Fruit fly (Drosophila melanogaster) whole organism, embryonic: ENCODE results near the gene CG5611.

Experiments
- Awh ChIP-seq: fragments of 200-800 bp; sonication (Bioruptor generic); IDR thresholded peaks from 2 replicates; pipeline ENCODE4, ENCODE4 v1.3.6; 2022; ENCODE audit warnings: missing biosample characterization, missing genetic modification characterization
- Bdp1 ChIP-seq: fragments of 200-800 bp; sonication (Bioruptor generic); optimal IDR thresholded peaks from 3 replicates; lab custom pipeline; 2016; ENCODE audit warnings: missing biosample characterization, missing genetic modification characterization
- CG10147 ChIP-seq: fragments of 200-800 bp; sonication (Bioruptor generic); optimal IDR thresholded peaks from 2 replicates; lab custom pipeline; 2019; ENCODE audit warnings: missing biosample characterization, mild to moderate bottlenecking, missing genetic modification characterization, moderate library complexity
- CG10431 ChIP-seq: fragments of 200-800 bp; sonication (Bioruptor generic); optimal IDR thresholded peaks from 3 replicates; lab custom pipeline; 2018; ENCODE audit warnings: missing biosample characterization, mild to moderate bottlenecking, missing genetic modification characterization
- CG10462 ChIP-seq: fragments of 200-800 bp; sonication (Bioruptor generic); optimal IDR thresholded peaks from 2 replicates; lab custom pipeline; 2016; ENCODE audit warnings: missing biosample characterization, missing genetic modification characterization
- CG12299 ChIP-seq: fragments of 200-800 bp; sonication (Bioruptor generic); optimal IDR thresholded peaks from 2 replicates; lab custom pipeline; 2018; ENCODE audit warnings: missing biosample characterization, mild to moderate bottlenecking, missing genetic modification characterization
- CG12769 ChIP-seq: fragments of 200-800 bp; sonication (Bioruptor generic); optimal IDR thresholded peaks from 2 replicates; lab custom pipeline; 2019; ENCODE audit warnings: missing biosample characterization, mild to moderate bottlenecking, missing genetic modification characterization, moderate library complexity
- CG1602 ChIP-seq: fragments of 200-800 bp; sonication (Bioruptor generic); optimal IDR thresholded peaks from 3 replicates; lab custom pipeline; 2016; ENCODE audit warnings: missing biosample characterization, missing genetic modification characterization
- CG1603 ChIP-seq: fragments of 200-800 bp; sonication (Bioruptor generic); optimal IDR thresholded peaks from 2 replicates; lab custom pipeline; 2019; ENCODE audit warnings: missing biosample characterization, mild to moderate bottlenecking, missing genetic modification characterization, moderate library complexity
- CG16813 ChIP-seq: fragments of 200-800 bp; sonication (Bioruptor generic); IDR thresholded peaks from 3 replicates; pipeline ENCODE4 v1.3.6; 2022; ENCODE audit warnings: missing biosample characterization, missing genetic modification characterization; ENCODE audit not compliant: partially characterized antibody
- CG16863 ChIP-seq: fragments of 200-800 bp; sonication (Bioruptor generic); optimal IDR thresholded peaks from 3 replicates; lab custom pipeline; 2016; ENCODE audit warnings: missing biosample characterization, missing genetic modification characterization
- CG17829 ChIP-seq: fragments of 200-800 bp; optimal IDR thresholded peaks from 2 replicates; lab custom pipeline; 2019; ENCODE audit warnings: missing biosample characterization, mild to moderate bottlenecking, missing genetic modification characterization, moderate library complexity
- CG2116 ChIP-seq: fragments of 200-800 bp; sonication (Bioruptor generic); optimal IDR thresholded peaks from 3 replicates; lab custom pipeline; 2018; ENCODE audit warnings: missing biosample characterization, mild to moderate bottlenecking, missing genetic modification characterization
- CG3995 ChIP-seq: fragments of 200-800 bp; sonication (Bioruptor generic); optimal IDR thresholded peaks from 3 replicates; lab custom pipeline; 2016; ENCODE audit warnings: missing biosample characterization, missing genetic modification characterization
- CG4707 ChIP-seq: fragments of 200-800 bp; sonication (Bioruptor generic); optimal IDR thresholded peaks from 2 replicates; lab custom pipeline; 2018; ENCODE audit warnings: missing biosample characterization, mild to moderate bottlenecking, missing genetic modification characterization, moderate library complexity
- CG6654 ChIP-seq: fragments of 200-800 bp; sonication (Bioruptor generic); optimal IDR thresholded peaks from 2 replicates; lab custom pipeline; 2017; ENCODE audit warnings: missing biosample characterization, mild to moderate bottlenecking, missing genetic modification characterization
- CG7786 ChIP-seq: fragments of 200-800 bp; sonication (Bioruptor generic); optimal IDR thresholded peaks from 2 replicates; lab custom pipeline; 2016; ENCODE audit warnings: missing biosample characterization, missing genetic modification characterization
- E2f1 ChIP-seq: fragments of 200-800 bp; sonication (Bioruptor generic); IDR thresholded peaks from 2 replicates; pipeline ENCODE4 v1.3.6; 2022; ENCODE audit warnings: missing biosample characterization, missing genetic modification characterization
- E2f2 ChIP-seq: fragments of 200-800 bp; sonication (Bioruptor generic); IDR thresholded peaks from 2 replicates; pipeline ENCODE4 v1.3.6; 2022; ENCODE audit warnings: missing biosample characterization, missing genetic modification characterization
- Eip74EF ChIP-seq, 2 experiments: fragments of 200-800 bp in 1 of 2; fragments of >200 bp in 1 of 2; sonication (Bioruptor generic) in 1 of 2; optimal IDR thresholded peaks; 2 replicates each; lab custom pipeline; 2017 to 2019; ENCODE audit warnings: missing biosample characterization in 2 of 2, missing genetic modification characterization in 2 of 2, mild to moderate bottlenecking in 1 of 2, moderate library complexity in 1 of 2
- Hand ChIP-seq: fragments of 200-800 bp; sonication (Bioruptor generic); optimal IDR thresholded peaks from 2 replicates; lab custom pipeline; 2017; ENCODE audit warnings: mild to moderate bottlenecking, missing biosample characterization, missing genetic modification reagents, missing genetic modification characterization
- Hmx ChIP-seq: fragments of 200-800 bp; sonication (Bioruptor generic); optimal IDR thresholded peaks from 2 replicates; lab custom pipeline; 2016; ENCODE audit warnings: missing biosample characterization, missing genetic modification characterization
- Hr51 ChIP-seq, 2 experiments: fragments of 200-800 bp; sonication (Bioruptor generic); optimal IDR thresholded peaks; 2 replicates in 1 of 2; 3 replicates in 1 of 2; lab custom pipeline; 2016 to 2018; ENCODE audit warnings: missing biosample characterization in 2 of 2, missing genetic modification characterization in 2 of 2, mild to moderate bottlenecking in 1 of 2, moderate library complexity in 1 of 2
- Sox102F ChIP-seq: fragments of 200-800 bp; sonication (Bioruptor generic); optimal IDR thresholded peaks from 2 replicates; lab custom pipeline; 2018; ENCODE audit warnings: missing biosample characterization, mild to moderate bottlenecking, missing genetic modification characterization, moderate library complexity
- Ssrp ChIP-seq: fragments of 200-800 bp; sonication (Bioruptor generic); optimal IDR thresholded peaks from 2 replicates; lab custom pipeline; 2018; ENCODE audit warnings: missing biosample characterization, mild to moderate bottlenecking, missing genetic modification characterization, moderate library complexity
- abd-A ChIP-seq: fragments of 200-800 bp; sonication (Bioruptor generic); optimal IDR thresholded peaks from 3 replicates; lab custom pipeline; 2019; ENCODE audit warnings: missing biosample characterization, mild to moderate bottlenecking, missing genetic modification characterization, moderate library complexity
- ac ChIP-seq: fragments of 200-800 bp; sonication (Bioruptor generic); optimal IDR thresholded peaks from 3 replicates; lab custom pipeline; 2017; ENCODE audit warnings: missing biosample characterization, mild to moderate bottlenecking, missing genetic modification characterization
- al ChIP-seq: fragments of 200-800 bp; sonication (Bioruptor generic); IDR thresholded peaks from 2 replicates; pipeline ENCODE4 v1.3.6; 2022; ENCODE audit warnings: missing biosample characterization, missing genetic modification characterization
- bbx ChIP-seq: fragments of 200-800 bp; sonication (Bioruptor generic); IDR thresholded peaks from 2 replicates; pipeline ENCODE4 v1.3.6; 2022; ENCODE audit warnings: missing biosample characterization, missing genetic modification characterization; ENCODE audit not compliant: partially characterized antibody
- bowl ChIP-seq: fragments of 200-800 bp; sonication (Bioruptor generic); IDR thresholded peaks from 2 replicates; pipeline ENCODE4 v1.3.6; 2022; ENCODE audit warnings: missing biosample characterization, missing genetic modification characterization
- crc ChIP-seq: fragments of 200-800 bp; sonication (Bioruptor generic); optimal IDR thresholded peaks from 2 replicates; lab custom pipeline; 2016; ENCODE audit warnings: missing biosample characterization, missing genetic modification characterization
- dmrt11E ChIP-seq: fragments of 200-800 bp; sonication (Bioruptor generic); optimal IDR thresholded peaks from 3 replicates; lab custom pipeline; 2018; ENCODE audit warnings: missing biosample characterization, mild to moderate bottlenecking, missing genetic modification characterization, moderate library complexity
- ems ChIP-seq: fragments of 200-800 bp; sonication (Bioruptor generic); optimal IDR thresholded peaks from 3 replicates; lab custom pipeline; 2016; ENCODE audit warnings: missing biosample characterization, missing genetic modification characterization
- fu2 ChIP-seq: fragments of 200-800 bp; sonication (Bioruptor generic); optimal IDR thresholded peaks from 2 replicates; lab custom pipeline; 2016; ENCODE audit warnings: missing biosample characterization, missing genetic modification characterization
- grau ChIP-seq: fragments of 200-800 bp; optimal IDR thresholded peaks from 3 replicates; lab custom pipeline; 2019; ENCODE audit warnings: missing biosample characterization, mild to moderate bottlenecking, missing genetic modification characterization, moderate library complexity
- hb ChIP-seq: fragments of 200-800 bp; sonication (Bioruptor generic); IDR thresholded peaks from 3 replicates; pipeline ENCODE4 v1.3.6; 2022; ENCODE audit warnings: missing biosample characterization, missing genetic modification characterization; ENCODE audit not compliant: partially characterized antibody
- lov ChIP-seq, 2 experiments: fragments of 200-800 bp in 1 of 2; fragments of >200 bp in 1 of 2; sonication (Bioruptor generic) in 1 of 2; IDR thresholded peaks in 1 of 2; optimal IDR thresholded peaks in 1 of 2; 2 replicates in 1 of 2; 3 replicates in 1 of 2; pipeline versions ENCODE4 v1.3.6 to Lab custom; 2017 to 2022; ENCODE audit warnings: missing biosample characterization in 1 of 2, missing genetic modification characterization in 1 of 2
- p53 ChIP-seq: fragments of 200-800 bp; sonication (Bioruptor generic); optimal IDR thresholded peaks from 2 replicates; lab custom pipeline; 2016; ENCODE audit warnings: missing biosample characterization, missing genetic modification characterization
- pros ChIP-seq: fragments of 200-800 bp; sonication (Bioruptor generic); optimal IDR thresholded peaks from 3 replicates; lab custom pipeline; 2019; ENCODE audit warnings: missing biosample characterization, mild to moderate bottlenecking, missing genetic modification characterization, moderate library complexity
- run ChIP-seq: fragments of 200-800 bp; sonication (Bioruptor generic); optimal IDR thresholded peaks from 3 replicates; lab custom pipeline; 2018; ENCODE audit warnings: missing biosample characterization, mild to moderate bottlenecking, missing genetic modification characterization
- schlank ChIP-seq: fragments of 200-800 bp; sonication (Bioruptor generic); optimal IDR thresholded peaks from 2 replicates; lab custom pipeline; 2018; ENCODE audit warnings: missing biosample characterization, mild to moderate bottlenecking, missing genetic modification characterization
- scrt ChIP-seq: fragments of 200-800 bp; sonication (Bioruptor generic); optimal IDR thresholded peaks from 2 replicates; lab custom pipeline; 2018; ENCODE audit warnings: missing biosample characterization, mild to moderate bottlenecking, missing genetic modification characterization, moderate library complexity
- sisA ChIP-seq: fragments of 200-800 bp; sonication (Bioruptor generic); IDR thresholded peaks from 2 replicates; pipeline ENCODE4 v1.3.6; 2022; ENCODE audit warnings: missing biosample characterization, missing genetic modification characterization
- stc ChIP-seq: fragments of 200-800 bp; sonication (Bioruptor generic); IDR thresholded peaks from 2 replicates; pipeline ENCODE4 v1.3.6; 2022; ENCODE audit warnings: missing biosample characterization, missing genetic modification characterization
- tap ChIP-seq: fragments of 200-800 bp; optimal IDR thresholded peaks from 3 replicates; lab custom pipeline; 2019; ENCODE audit warnings: missing biosample characterization, mild to moderate bottlenecking, missing genetic modification characterization, moderate library complexity
- toy ChIP-seq: fragments of 200-800 bp; sonication (Bioruptor generic); IDR thresholded peaks from 2 replicates; pipeline ENCODE4 v1.3.6; 2022; ENCODE audit warnings: missing biosample characterization, missing genetic modification characterization
- trh ChIP-seq: fragments of 200-800 bp; sonication (Bioruptor generic); optimal IDR thresholded peaks from 2 replicates; lab custom pipeline; 2016; ENCODE audit warnings: missing biosample characterization, missing genetic modification characterization
- wor ChIP-seq: fragments of 200-800 bp; sonication (Bioruptor generic); IDR thresholded peaks from 2 replicates; pipeline ENCODE4 v1.3.6; 2022; ENCODE audit warnings: missing biosample characterization, missing genetic modification characterization

CG5611 gene

DNA sequence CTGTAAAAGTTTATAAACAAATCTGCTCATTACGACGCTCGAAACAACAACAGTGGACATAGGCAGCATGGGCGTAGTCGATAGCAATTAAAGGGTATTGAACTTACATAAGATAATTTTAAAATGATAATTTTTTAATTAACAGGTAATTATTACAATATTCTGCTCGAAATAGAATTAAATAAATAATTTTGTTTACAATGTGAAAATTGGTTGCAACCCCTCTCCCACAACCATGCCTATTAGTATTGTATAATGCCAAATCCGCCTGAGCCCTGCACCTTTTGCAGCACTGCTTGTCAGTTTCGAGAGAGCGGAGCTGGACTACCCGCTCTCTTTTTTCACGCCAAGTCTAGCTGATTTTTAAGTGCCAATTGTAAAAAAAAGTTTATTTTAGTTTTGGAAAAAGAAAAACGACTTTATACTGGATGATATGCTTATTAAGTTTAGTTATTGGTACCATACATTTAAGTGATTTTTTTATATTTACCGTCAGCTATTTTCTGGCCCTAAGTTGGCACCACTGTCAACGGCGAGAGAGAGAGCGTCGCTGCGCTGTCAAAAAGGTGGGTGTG is at the start of gene CG5611, which contains the start of gene Mtl:
Gene CG5611 (minus strand): TSS at position 51 of the 575 bp plus-strand sequence.
Gene Mtl (plus strand): TSS at position 403 of the 575 bp plus-strand sequence.
- TF ChIP-seq wor (GFP tag; lab: Robert Waterston, UW) = peak; percentile 100
- TF ChIP-seq bowl (GFP tag; lab: Robert Waterston, UW) = peak; percentile 100
- TF ChIP-seq sisA (GFP tag; lab: Robert Waterston, UW) = peak; percentile 100
- TF ChIP-seq hb (GFP tag; lab: Robert Waterston, UW) = no peak
- peak; percentile 100 for TF ChIP-seq CG17829 (tag; lab: Kevin White, UChicago)
- TF ChIP-seq fu2 = peak; percentile 97
- TF ChIP-seq schlank (tag; lab: Kevin White, UChicago) = peak; percentile 99
- peak; percentile 99 for TF ChIP-seq CG10462 (GFP tag; lab: Kevin White, UChicago)
- peak; percentile 100 for TF ChIP-seq stc (GFP tag; lab: Robert Waterston, UW)
- peak; percentile 100 for TF ChIP-seq E2f1 (GFP tag; lab: Robert Waterston, UW)
- peak; percentile 98 for TF ChIP-seq CG10431
- peak; percentile 97 for TF ChIP-seq scrt (GFP tag; lab: Kevin White, UChicago)
- peak; percentile 99 for TF ChIP-seq CG10147
- peak in 1 of 2 experiments; percentile 99 for TF ChIP-seq Eip74EF (GFP tag; optimal IDR thresholded peaks at IDR 0.05; lab: Kevin White, UChicago)
- TF ChIP-seq Hmx (GFP tag; lab: Kevin White, UChicago) = peak; percentile 97
- peak; percentile 94 for TF ChIP-seq CG6654 (GFP tag; lab: Kevin White, UChicago)
- TF ChIP-seq run (tag; lab: Kevin White, UChicago) = peak; percentile 99
- TF ChIP-seq crc (GFP tag; lab: Kevin White, UChicago) = peak; percentile 89
- TF ChIP-seq Ssrp = peak; percentile 100
- TF ChIP-seq tap = peak; percentile 100
- TF ChIP-seq dmrt11E (tag; lab: Kevin White, UChicago) = peak; percentile 100
- TF ChIP-seq p53 = peak; percentile 86
- TF ChIP-seq CG4707 (GFP tag; lab: Kevin White, UChicago) = peak; percentile 97
- peak; percentile 99 for TF ChIP-seq grau (tag; lab: Kevin White, UChicago)
- peak; percentile 98 to 100 for TF ChIP-seq Hr51 (GFP tag; optimal IDR thresholded peaks at IDR 0.05; lab: Kevin White, UChicago)
- peak; percentile 97 for TF ChIP-seq Hand
- peak; percentile 97 for TF ChIP-seq CG7786 (GFP tag; lab: Kevin White, UChicago)
- TF ChIP-seq CG2116 (GFP tag; lab: Kevin White, UChicago) = peak; percentile 93
- no peak for TF ChIP-seq lov (optimal IDR thresholded peaks at IDR 0.05; lab: Kevin White, UChicago)
- TF ChIP-seq lov (GFP tag; IDR thresholded peaks at IDR 0.05; lab: Robert Waterston, UW) = peak; percentile 99
- peak; percentile 93 for TF ChIP-seq E2f2 (GFP tag; lab: Robert Waterston, UW)
- TF ChIP-seq toy (GFP tag; lab: Robert Waterston, UW) = peak; percentile 100
- TF ChIP-seq trh = peak; percentile 100
- peak; percentile 100 for TF ChIP-seq Sox102F (GFP tag; lab: Kevin White, UChicago)
- peak; percentile 100 for TF ChIP-seq CG12769 (tag; lab: Kevin White, UChicago)
- peak; percentile 99 for TF ChIP-seq CG12299 (tag; lab: Kevin White, UChicago)
- TF ChIP-seq abd-A (tag; lab: Kevin White, UChicago) = peak; percentile 97
- 0 out of 3 replicates have a peak, but pooled peaks have one; percentile 43 for TF ChIP-seq CG16813 (GFP tag; lab: Robert Waterston, UW)
- TF ChIP-seq ems = peak; percentile 98
- peak; percentile 88 for TF ChIP-seq CG3995 (GFP tag; lab: Kevin White, UChicago)
- TF ChIP-seq ac = peak; percentile 98
- peak; percentile 93 for TF ChIP-seq Bdp1 (GFP tag; lab: Kevin White, UChicago)
- peak; percentile 99 for TF ChIP-seq CG1603 (tag; lab: Kevin White, UChicago)
- TF ChIP-seq Awh = peak; percentile 100
- peak; percentile 97 for TF ChIP-seq CG16863 (GFP tag; lab: Kevin White, UChicago)
- peak; percentile 82 for TF ChIP-seq pros (GFP tag; lab: Kevin White, UChicago)
- TF ChIP-seq al (GFP tag; lab: Robert Waterston, UW) = peak; percentile 100
- TF ChIP-seq bbx (GFP tag; lab: Robert Waterston, UW) = no peak
- TF ChIP-seq CG1602 = peak; percentile 100
